Fruit fly (Drosophila melanogaster) whole organism, embryonic: Measurements from ENCODE around the gene ssp.

Experiments used
- ATbp ChIP-seq: fragments of 200-800 bp; sonication (Bioruptor generic); optimal IDR thresholded peaks from 2 replicates; lab custom pipeline; 2017; ENCODE audit warnings: missing biosample characterization, mild to moderate bottlenecking, missing genetic modification characterization, missing genetic modification reagents
- Abd-B ChIP-seq: fragments of 200-800 bp; sonication (Bioruptor generic); optimal IDR thresholded peaks from 2 replicates; lab custom pipeline; 2018; ENCODE audit warnings: missing biosample characterization, mild to moderate bottlenecking, missing genetic modification characterization, moderate library complexity
- CG10147 ChIP-seq: fragments of 200-800 bp; sonication (Bioruptor generic); optimal IDR thresholded peaks from 2 replicates; lab custom pipeline; 2019; ENCODE audit warnings: missing biosample characterization, mild to moderate bottlenecking, missing genetic modification characterization, moderate library complexity
- CG11247 ChIP-seq: fragments of 200-800 bp; sonication (Bioruptor generic); IDR thresholded peaks from 2 replicates; pipeline ENCODE4 v1.3.6; 2022; ENCODE audit warnings: missing biosample characterization, missing genetic modification characterization
- CG12155 ChIP-seq: fragments of 200-800 bp; sonication (Bioruptor generic); optimal IDR thresholded peaks from 3 replicates; lab custom pipeline; 2016; ENCODE audit warnings: missing biosample characterization, missing genetic modification characterization
- CG1233 ChIP-seq: fragments of 200-800 bp; sonication (Bioruptor generic); optimal IDR thresholded peaks from 4 replicates; lab custom pipeline; 2018; ENCODE audit warnings: missing biosample characterization, mild to moderate bottlenecking, missing genetic modification characterization
- CG12769 ChIP-seq: fragments of 200-800 bp; sonication (Bioruptor generic); optimal IDR thresholded peaks from 2 replicates; lab custom pipeline; 2019; ENCODE audit warnings: missing biosample characterization, mild to moderate bottlenecking, missing genetic modification characterization, moderate library complexity
- CG15269 ChIP-seq: fragments of 200-800 bp; sonication (Bioruptor generic); optimal IDR thresholded peaks from 2 replicates; lab custom pipeline; 2018; ENCODE audit warnings: missing biosample characterization, mild to moderate bottlenecking, missing genetic modification characterization, moderate library complexity
- CG1529 ChIP-seq: fragments of 200-800 bp; sonication (Bioruptor generic); optimal IDR thresholded peaks from 3 replicates; lab custom pipeline; 2018; ENCODE audit warnings: missing biosample characterization, missing genetic modification characterization
- CG17328 ChIP-seq: fragments of 200-800 bp; sonication (Bioruptor generic); IDR thresholded peaks from 2 replicates; pipeline ENCODE4 v1.3.6; 2022; ENCODE audit warnings: missing biosample characterization, missing genetic modification characterization
- CG2199 ChIP-seq: fragments of 200-800 bp; sonication (Bioruptor generic); IDR thresholded peaks from 3 replicates; pipeline ENCODE4 v1.3.6; 2022; ENCODE audit warnings: missing biosample characterization, missing genetic modification characterization
- CG2202 ChIP-seq: fragments of 200-800 bp; sonication (Bioruptor generic); optimal IDR thresholded peaks from 2 replicates; lab custom pipeline; 2018; ENCODE audit warnings: missing biosample characterization, mild to moderate bottlenecking, missing genetic modification characterization
- CG3163 ChIP-seq: fragments of 200-800 bp; sonication (Bioruptor generic); optimal IDR thresholded peaks from 3 replicates; lab custom pipeline; 2016; ENCODE audit warnings: missing biosample characterization, missing genetic modification characterization
- CG34422 ChIP-seq: fragments of 200-800 bp; sonication (Bioruptor generic); IDR thresholded peaks from 3 replicates; pipeline ENCODE4 v1.3.6; 2022; ENCODE audit warnings: missing biosample characterization, missing genetic modification characterization
- CG4424 ChIP-seq: fragments of 200-800 bp; sonication (Bioruptor generic); optimal IDR thresholded peaks from 3 replicates; lab custom pipeline; 2016; ENCODE audit warnings: missing biosample characterization, missing genetic modification characterization
- CG6813 ChIP-seq: fragments of 200-800 bp; sonication (Bioruptor generic); optimal IDR thresholded peaks from 2 replicates; lab custom pipeline; 2017; ENCODE audit warnings: missing biosample characterization, missing genetic modification characterization, mild to moderate bottlenecking, moderate library complexity, missing genetic modification reagents
- CG7928 ChIP-seq: fragments of 200-800 bp; sonication (Bioruptor generic); optimal IDR thresholded peaks from 2 replicates; lab custom pipeline; 2017; ENCODE audit warnings: missing biosample characterization, mild to moderate bottlenecking, missing genetic modification characterization
- CG8924 ChIP-seq: fragments of 200-800 bp; optimal IDR thresholded peaks from 3 replicates; lab custom pipeline; 2019; ENCODE audit warnings: missing biosample characterization, mild to moderate bottlenecking, missing genetic modification characterization, moderate library complexity
- CG9609 ChIP-seq: fragments of 200-800 bp; sonication (Bioruptor generic); optimal IDR thresholded peaks from 3 replicates; lab custom pipeline; 2016; ENCODE audit warnings: missing biosample characterization, missing genetic modification characterization
- D19A ChIP-seq: fragments of 200-800 bp; optimal IDR thresholded peaks from 3 replicates; lab custom pipeline; 2019; ENCODE audit warnings: missing biosample characterization, mild to moderate bottlenecking, missing genetic modification characterization, moderate library complexity
- Fer2 ChIP-seq: fragments of 200-800 bp; sonication (Bioruptor generic); optimal IDR thresholded peaks from 2 replicates; lab custom pipeline; 2018; ENCODE audit warnings: missing biosample characterization, mild to moderate bottlenecking, missing genetic modification characterization, moderate library complexity
- Fer3 ChIP-seq: fragments of 200-800 bp; sonication (Bioruptor generic); optimal IDR thresholded peaks from 2 replicates; lab custom pipeline; 2018; ENCODE audit warnings: missing biosample characterization, mild to moderate bottlenecking, missing genetic modification characterization, moderate library complexity
- Hmr ChIP-seq: fragments of 200-800 bp; sonication (Bioruptor generic); optimal IDR thresholded peaks from 3 replicates; lab custom pipeline; 2017; ENCODE audit warnings: mild to moderate bottlenecking, missing biosample characterization, missing genetic modification reagents, missing genetic modification characterization
- NK7.1 ChIP-seq: fragments of 200-800 bp; sonication (Bioruptor generic); optimal IDR thresholded peaks from 3 replicates; lab custom pipeline; 2016; ENCODE audit warnings: missing biosample characterization, missing genetic modification characterization
- Sry-δ ChIP-seq: fragments of 200-800 bp; sonication (Bioruptor generic); optimal IDR thresholded peaks from 2 replicates; lab custom pipeline; 2016; ENCODE audit warnings: missing biosample characterization, missing genetic modification characterization
- Taf1 ChIP-seq: fragments of 200-800 bp; sonication (Bioruptor generic); IDR thresholded peaks from 2 replicates; pipeline ENCODE4 v1.3.6; 2022; ENCODE audit warnings: missing biosample characterization, missing genetic modification characterization
- Xrp1 ChIP-seq: fragments of 200-800 bp; sonication (Bioruptor generic); IDR thresholded peaks from 2 replicates; pipeline ENCODE4 v1.3.6; 2022; ENCODE audit warnings: missing biosample characterization, missing genetic modification characterization
- al ChIP-seq: fragments of 200-800 bp; sonication (Bioruptor generic); IDR thresholded peaks from 2 replicates; pipeline ENCODE4 v1.3.6; 2022; ENCODE audit warnings: missing biosample characterization, missing genetic modification characterization
- bcd ChIP-seq: fragments of 200-800 bp; sonication (Bioruptor generic); optimal IDR thresholded peaks from 2 replicates; lab custom pipeline; 2017; ENCODE audit warnings: missing biosample characterization, mild to moderate bottlenecking, missing genetic modification characterization
- bsh ChIP-seq, 2 experiments: fragments of 200-800 bp; sonication (Bioruptor generic); optimal IDR thresholded peaks; 2 replicates each; lab custom pipeline; 2017 to 2018; ENCODE audit warnings: mild to moderate bottlenecking in 2 of 2, missing biosample characterization in 2 of 2, missing genetic modification characterization in 2 of 2, moderate library complexity in 1 of 2
- chn ChIP-seq: fragments of 200-800 bp; sonication (Bioruptor generic); optimal IDR thresholded peaks from 2 replicates; lab custom pipeline; 2016; ENCODE audit warnings: missing biosample characterization, missing genetic modification characterization
- da ChIP-seq: fragments of 200-800 bp; sonication (Bioruptor generic); optimal IDR thresholded peaks from 2 replicates; lab custom pipeline; 2016; ENCODE audit warnings: missing biosample characterization, missing genetic modification characterization
- dan ChIP-seq: fragments of 200-800 bp; sonication (Bioruptor generic); IDR thresholded peaks from 2 replicates; pipeline ENCODE4 v1.3.6; 2022; ENCODE audit warnings: missing biosample characterization, missing genetic modification characterization
- gce ChIP-seq: fragments of 200-800 bp; sonication (Bioruptor generic); IDR thresholded peaks from 3 replicates; pipeline ENCODE4 v1.3.6; 2022; ENCODE audit warnings: missing biosample characterization, missing genetic modification characterization
- gsb-n ChIP-seq: fragments of 200-800 bp; sonication (Bioruptor generic); optimal IDR thresholded peaks from 3 replicates; lab custom pipeline; 2018; ENCODE audit warnings: missing biosample characterization, mild to moderate bottlenecking, missing genetic modification characterization
- h ChIP-seq: fragments of >200 bp; optimal IDR thresholded peaks from 2 replicates; lab custom pipeline; 2017
- hth ChIP-seq: fragments of >200 bp; optimal IDR thresholded peaks from 2 replicates; lab custom pipeline; 2017; ENCODE audit warnings: inconsistent platforms
- ken ChIP-seq: fragments of 200-800 bp; sonication (Bioruptor generic); IDR thresholded peaks from 3 replicates; pipeline ENCODE4 v1.3.6; 2022; ENCODE audit warnings: missing biosample characterization, missing genetic modification characterization
- klu ChIP-seq: fragments of 200-800 bp; sonication (Bioruptor generic); IDR thresholded peaks from 2 replicates; pipeline ENCODE4 v1.3.6; 2022; ENCODE audit warnings: missing biosample characterization, missing genetic modification characterization
- kni ChIP-seq: fragments of 200-800 bp; sonication (Bioruptor generic); optimal IDR thresholded peaks from 3 replicates; lab custom pipeline; 2017; ENCODE audit warnings: mild to moderate bottlenecking, missing biosample characterization, missing genetic modification reagents, missing genetic modification characterization
- lbe ChIP-seq: fragments of 200-800 bp; sonication (Bioruptor generic); optimal IDR thresholded peaks from 2 replicates; lab custom pipeline; 2016; ENCODE audit warnings: missing biosample characterization, mild to moderate bottlenecking, missing genetic modification characterization
- pros ChIP-seq: fragments of 200-800 bp; sonication (Bioruptor generic); optimal IDR thresholded peaks from 3 replicates; lab custom pipeline; 2019; ENCODE audit warnings: missing biosample characterization, mild to moderate bottlenecking, missing genetic modification characterization, moderate library complexity
- sc ChIP-seq, 3 experiments: fragments of >200 bp in 2 of 3; fragments of 200-800 bp in 1 of 3; sonication (Bioruptor generic) in 1 of 3; optimal IDR thresholded peaks; 2 replicates in 2 of 3; 3 replicates in 1 of 3; lab custom pipeline; 2017; ENCODE audit warnings: mild to moderate bottlenecking in 1 of 3, missing biosample characterization in 1 of 3, missing genetic modification characterization in 1 of 3, missing genetic modification reagents in 1 of 3
- sima ChIP-seq: fragments of 200-800 bp; sonication (Bioruptor generic); optimal IDR thresholded peaks from 2 replicates; lab custom pipeline; 2016; ENCODE audit warnings: missing biosample characterization, missing genetic modification characterization
- stwl ChIP-seq: fragments of 200-800 bp; sonication (Bioruptor generic); optimal IDR thresholded peaks from 3 replicates; lab custom pipeline; 2018; ENCODE audit warnings: missing biosample characterization, mild to moderate bottlenecking, missing genetic modification characterization, moderate library complexity
- tll ChIP-seq, 2 experiments: fragments of 200-800 bp in 1 of 2; fragments of >200 bp in 1 of 2; sonication (Bioruptor generic) in 1 of 2; optimal IDR thresholded peaks; 2 replicates each; lab custom pipeline; 2017 to 2019; ENCODE audit warnings: missing biosample characterization in 2 of 2, missing genetic modification characterization in 2 of 2, mild to moderate bottlenecking in 1 of 2, moderate library complexity in 1 of 2
- twi ChIP-seq: fragments of 200-800 bp; optimal IDR thresholded peaks from 2 replicates; lab custom pipeline; 2019; ENCODE audit warnings: missing biosample characterization, mild to moderate bottlenecking, missing genetic modification characterization, moderate library complexity
- tx ChIP-seq: fragments of 200-800 bp; sonication (Bioruptor generic); optimal IDR thresholded peaks from 2 replicates; lab custom pipeline; 2016; ENCODE audit warnings: missing biosample characterization, missing genetic modification characterization
- vnd ChIP-seq: fragments of 200-800 bp; sonication (Bioruptor generic); IDR thresholded peaks from 3 replicates; pipeline ENCODE4 v1.3.6; 2022; ENCODE audit warnings: missing biosample characterization, missing genetic modification characterization; ENCODE audit not compliant: partially characterized antibody
- vvl ChIP-seq: fragments of 200-800 bp; sonication (Bioruptor generic); IDR thresholded peaks from 2 replicates; pipeline ENCODE4 v1.3.6; 2022; ENCODE audit warnings: missing biosample characterization, missing genetic modification characterization
- wor ChIP-seq: fragments of 200-800 bp; sonication (Bioruptor generic); IDR thresholded peaks from 2 replicates; pipeline ENCODE4 v1.3.6; 2022; ENCODE audit warnings: missing biosample characterization, missing genetic modification characterization

ssp gene

dm6 chr3L:12082521-12082841, 35.6 kb upstream of the ssp start (continued):
- peak; percentile 71; the same call in 1 of the 3 replicates for TF ChIP-seq CG2199 (GFP tag; lab: Robert Waterston, UW)
- TF ChIP-seq NK7.1 (GFP tag; lab: Kevin White, UChicago): no peak
- TF ChIP-seq CG2202 (tag; lab: Kevin White, UChicago): no peak
- no peak for TF ChIP-seq sc (optimal IDR thresholded peaks at IDR 0.05; lab: Kevin White, UChicago)
- TF ChIP-seq sc (GFP tag; optimal IDR thresholded peaks at IDR 0.05; lab: Kevin White, UChicago): no peak
- no peak for TF ChIP-seq al
- TF ChIP-seq CG12769: peak; percentile 65
- no peak for TF ChIP-seq CG3163
- TF ChIP-seq sima (GFP tag; lab: Kevin White, UChicago): no peak
- TF ChIP-seq pros (GFP tag; lab: Kevin White, UChicago): no peak
- no peak for TF ChIP-seq CG8924
- no peak for TF ChIP-seq vnd (GFP tag; lab: Robert Waterston, UW)
- TF ChIP-seq D19A: no peak
- TF ChIP-seq CG1529 (GFP tag; lab: Kevin White, UChicago): no peak
- no peak for TF ChIP-seq ATbp (GFP tag; lab: Kevin White, UChicago)
- TF ChIP-seq CG7928 (GFP tag; lab: Kevin White, UChicago): no peak
- no peak for TF ChIP-seq klu (GFP tag; lab: Robert Waterston, UW)
- no peak for TF ChIP-seq Xrp1 (GFP tag; lab: Robert Waterston, UW)
- 0 out of 3 replicates have a peak, but pooled peaks have one; percentile 13 for TF ChIP-seq CG34422 (GFP tag; lab: Robert Waterston, UW)
- no peak for TF ChIP-seq da (GFP tag; lab: Kevin White, UChicago)
- no peak for TF ChIP-seq CG4424 (GFP tag; lab: Kevin White, UChicago)
- no peak for TF ChIP-seq Fer2
- TF ChIP-seq CG9609 (GFP tag; lab: Kevin White, UChicago): no peak
- TF ChIP-seq chn (GFP tag; lab: Kevin White, UChicago): peak; percentile 63
- no peak for TF ChIP-seq wor (GFP tag; lab: Robert Waterston, UW)
- no peak for TF ChIP-seq CG10147 (GFP tag; lab: Kevin White, UChicago)
- TF ChIP-seq bsh (GFP tag; optimal IDR thresholded peaks at IDR 0.05; lab: Kevin White, UChicago): no peak
- TF ChIP-seq, all 482 proteins: peak for 17

dm6 chr3L:12083092-12083680, 34.9 kb upstream of the ssp start:
- TF ChIP-seq kni (GFP tag; lab: Kevin White, UChicago) (peak; percentile 33), stwl (tag; lab: Kevin White, UChicago) (no peak), CG17328 (GFP tag; lab: Robert Waterston, UW) (no peak), ken (GFP tag; lab: Robert Waterston, UW) (no peak), gsb-n (tag; lab: Kevin White, UChicago) (peak; percentile 16), CG11247 (no peak), CG12155 (GFP tag; lab: Kevin White, UChicago) (no peak), CG15269 (tag; lab: Kevin White, UChicago) (no peak), bcd (no peak), Taf1 (GFP tag; lab: Robert Waterston, UW) (no peak), gce (GFP tag; lab: Robert Waterston, UW) (no peak), hth (lab: Kevin White, UChicago) (no peak), h (lab: Kevin White, UChicago) (no peak), Hmr (no peak), lbe (GFP tag; lab: Kevin White, UChicago) (no peak), twi (tag; lab: Kevin White, UChicago) (peak; percentile 34), CG6813 (GFP tag; lab: Kevin White, UChicago) (no peak), dan (no peak), al (no peak), tx (no peak), CG1233 (GFP tag; lab: Kevin White, UChicago) (no peak), tll (GFP tag; optimal IDR thresholded peaks at IDR 0.05; lab: Kevin White, UChicago) (peak in 1 of 2 experiments; percentile 96), Abd-B (GFP tag; lab: Kevin White, UChicago) (no peak), vvl (peak; percentile 54; the same call in 1 of the 2 replicates), Fer3 (tag; lab: Kevin White, UChicago) (no peak), Sry-δ (GFP tag; lab: Kevin White, UChicago) (no peak), D19A (no peak)
